Worm (Caenorhabditis elegans): ENCODE results near the gene Y57G11C.499.

- TF ChIP-seq klf-2 (GFP tag; conservative IDR thresholded peaks at IDR 0.05) (no peak), med-1 (GFP tag; optimal IDR thresholded peaks at IDR 0.05; ENCODE audit: insufficient read depth) (no peak), cog-1 (tag; optimal IDR thresholded peaks at IDR 0.05) (no peak)
These were observed 49.8 kb downstream of the Y57G11C.499 start for ce11 chrIV:14704952-14705351.
